Worm (Caenorhabditis elegans): ENCODE results near the gene R05D8.7.

The R05D8.7 gene

ce11 chrV:2801955-2802354 is 38.9 kb upstream of the R05D8.7 start:
- peak; percentile 43 for TF ChIP-seq nhr-129 (tag; optimal IDR thresholded peaks at IDR 0.05)
- no peak for TF ChIP-seq nhr-77 (tag; optimal IDR thresholded peaks at IDR 0.05)

- TF ChIP-seq unc-55 (GFP tag; optimal IDR thresholded peaks at IDR 0.05) (no peak), nhr-12 (tag; optimal IDR thresholded peaks at IDR 0.05) (no peak), unc-62 (GFP tag; optimal IDR thresholded peaks at IDR 0.05) (no peak), zag-1 (tag; optimal IDR thresholded peaks at IDR 0.05) (no peak), nhr-21 (tag; optimal IDR thresholded peaks at IDR 0.05) (no peak), dmd-4 (tag; optimal IDR thresholded peaks at IDR 0.05) (no peak), lin-13 (GFP tag; optimal IDR thresholded peaks at IDR 0.05) (no peak), elt-1 (tag; optimal IDR thresholded peaks at IDR 0.05) (no peak), nhr-23 (tag; optimal IDR thresholded peaks at IDR 0.05) (no peak), gmeb-1 (tag; optimal IDR thresholded peaks at IDR 0.05) (no peak), unc-39 (tag; optimal IDR thresholded peaks at IDR 0.05) (no peak), blmp-1 (tag; optimal IDR thresholded peaks at IDR 0.05; ENCODE audit: insufficient read depth) (no peak), nhr-237 (tag; optimal IDR thresholded peaks at IDR 0.05) (no peak), F13H6.1 (tag; optimal IDR thresholded peaks at IDR 0.05) (no peak), ceh-16 (tag; optimal IDR thresholded peaks at IDR 0.05) (no peak), fos-1 (tag; optimal IDR thresholded peaks at IDR 0.05) (no peak), Y55F3AM.14 (GFP tag; optimal IDR thresholded peaks at IDR 0.05) (no peak), crh-2 (tag; optimal IDR thresholded peaks at IDR 0.05) (no peak)
Observed at ce11 chrV:2800676-2801075, 37.7 kb upstream of the R05D8.7 start.

DNA sequence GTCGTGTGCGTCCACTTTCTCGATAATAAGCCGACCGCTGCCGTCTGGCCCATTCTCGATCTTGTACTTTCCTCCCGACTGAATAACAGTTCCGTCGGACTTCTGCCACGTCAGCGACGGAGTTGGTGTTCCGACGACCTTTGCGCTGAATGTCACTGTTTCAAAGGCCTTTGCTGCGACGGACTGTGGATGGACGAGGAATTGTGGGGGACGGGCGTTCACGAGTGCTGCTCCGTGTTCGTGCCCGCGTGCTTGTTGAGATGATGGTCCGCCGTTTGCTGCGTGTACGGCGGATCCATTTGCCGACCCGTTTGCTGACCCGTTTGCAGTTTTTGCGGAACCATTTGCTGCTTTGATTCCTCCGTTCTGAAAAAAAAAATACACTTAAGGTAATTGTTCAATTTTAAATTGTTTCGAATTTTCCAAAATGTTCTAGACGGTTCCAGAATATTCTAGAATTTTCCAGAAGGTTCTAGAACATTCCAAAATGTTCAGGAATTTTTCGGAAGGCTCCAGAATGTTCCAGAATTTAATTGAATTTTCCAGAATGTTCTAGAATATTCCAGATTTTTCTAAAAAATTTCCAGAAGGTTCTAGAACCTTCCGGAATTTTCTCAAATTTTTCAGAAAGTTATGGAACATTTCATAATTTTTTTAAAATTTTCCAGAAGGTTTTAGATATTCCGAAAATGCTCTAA is 36.3 kb upstream of the R05D8.7 start:
- TF ChIP-seq F13H6.1 (tag; optimal IDR thresholded peaks at IDR 0.05) (no peak), nhr-77 (tag; optimal IDR thresholded peaks at IDR 0.05) (no peak), nhr-11 (tag; optimal IDR thresholded peaks at IDR 0.05) (no peak), sma-3 (GFP tag; optimal IDR thresholded peaks at IDR 0.05) (no peak), egl-27 (tag; optimal IDR thresholded peaks at IDR 0.05) (no peak), lsy-2 (tag; optimal IDR thresholded peaks at IDR 0.05) (no peak), nhr-25 (tag; optimal IDR thresholded peaks at IDR 0.05) (no peak), R02D3.7 (tag; optimal IDR thresholded peaks at IDR 0.05) (no peak), ceh-82 (tag; optimal IDR thresholded peaks at IDR 0.05) (no peak), elt-1 (tag; optimal IDR thresholded peaks at IDR 0.05) (no peak)

ce11 chrV:2795998-2796397 is 33.0 kb upstream of the R05D8.7 start, which contains the start of gene F54E2.2:
Gene F54E2.2 (plus strand): TSS chrV:2796298.
- TF ChIP-seq dmd-4 (tag; optimal IDR thresholded peaks at IDR 0.05) (no peak), sma-3 (GFP tag; optimal IDR thresholded peaks at IDR 0.05) (no peak), egl-27 (tag; optimal IDR thresholded peaks at IDR 0.05) (no peak), C34F6.9 (tag; optimal IDR thresholded peaks at IDR 0.05) (no peak), unc-39 (tag; optimal IDR thresholded peaks at IDR 0.05) (no peak), unc-62 (GFP tag; optimal IDR thresholded peaks at IDR 0.05) (no peak), ztf-4 (tag; optimal IDR thresholded peaks at IDR 0.05) (no peak), R02D3.7 (tag; optimal IDR thresholded peaks at IDR 0.05) (no peak), mdl-1 (tag; optimal IDR thresholded peaks at IDR 0.05) (no peak), nhr-237 (tag; optimal IDR thresholded peaks at IDR 0.05) (no peak), mbf-1 (tag; optimal IDR thresholded peaks at IDR 0.05) (no peak)

DNA sequence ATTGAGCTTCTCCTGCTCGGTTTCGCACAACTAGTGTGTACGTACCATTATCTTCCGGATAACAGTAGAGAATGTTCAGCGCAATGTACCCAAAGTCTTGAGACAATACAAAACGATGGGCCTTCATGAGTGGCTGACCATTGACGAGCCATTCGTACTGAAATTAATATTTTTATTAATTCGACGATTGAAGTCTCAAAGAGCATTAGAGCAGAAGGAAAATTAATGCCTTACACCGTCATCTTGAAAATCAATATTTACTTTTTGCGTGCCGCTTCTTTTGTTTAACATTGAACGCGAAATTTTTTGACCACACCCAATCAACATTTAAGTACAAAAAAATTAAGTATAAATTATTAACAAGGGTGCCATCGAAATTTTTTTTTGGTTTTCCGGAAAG is 29.9 kb upstream of the R05D8.7 start:
- no peak for TF ChIP-seq nhr-21 (tag; optimal IDR thresholded peaks at IDR 0.05)
- no peak for TF ChIP-seq R02D3.7 (tag; optimal IDR thresholded peaks at IDR 0.05)
- no peak for TF ChIP-seq unc-62 (GFP tag; optimal IDR thresholded peaks at IDR 0.05)
- no peak for TF ChIP-seq lin-39 (tag; optimal IDR thresholded peaks at IDR 0.05)
- no peak for TF ChIP-seq ceh-82 (tag; optimal IDR thresholded peaks at IDR 0.05)
- TF ChIP-seq nhr-10 (tag; optimal IDR thresholded peaks at IDR 0.05) = no peak
- TF ChIP-seq elt-1 (tag; optimal IDR thresholded peaks at IDR 0.05) = no peak

ce11 chrV:2780786-2781185 is 17.8 kb upstream of the R05D8.7 start, which contains the start of gene R05D8.11:
Gene R05D8.11 (minus strand): TSS chrV:2780886.
- TF ChIP-seq sem-4 (tag; optimal IDR thresholded peaks at IDR 0.05) (no peak), F13H6.1 (tag; optimal IDR thresholded peaks at IDR 0.05) (no peak), dmd-4 (tag; optimal IDR thresholded peaks at IDR 0.05) (no peak), lin-11 (tag; optimal IDR thresholded peaks at IDR 0.05) (no peak), nhr-25 (tag; optimal IDR thresholded peaks at IDR 0.05) (no peak), aly-2 (tag; optimal IDR thresholded peaks at IDR 0.05) (no peak)
